Fruit fly (Drosophila melanogaster) whole organism, embryonic: ENCODE measurements around the gene CG1738.
A peak's percentile ranks its signal among the peaks of the same experiment; 100 is the strongest.

Experiments used
- Aef1 ChIP-seq: fragments of 200-800 bp; sonication (Bioruptor generic); IDR thresholded peaks from 3 replicates; pipeline ENCODE4 v1.3.6; 2022; ENCODE audit warnings: missing biosample characterization, missing genetic modification characterization
- CG10267 ChIP-seq: fragments of 200-800 bp; sonication (Bioruptor generic); optimal IDR thresholded peaks from 2 replicates; lab custom pipeline; 2018; ENCODE audit warnings: missing biosample characterization, mild to moderate bottlenecking, missing genetic modification characterization, moderate library complexity
- CG11456 ChIP-seq: fragments of 200-800 bp; sonication (Bioruptor generic); IDR thresholded peaks from 3 replicates; pipeline ENCODE4 v1.3.6; 2022; ENCODE audit warnings: missing biosample characterization, missing genetic modification characterization
- CG12219 ChIP-seq: fragments of 200-800 bp; sonication (Bioruptor generic); optimal IDR thresholded peaks from 3 replicates; lab custom pipeline; 2018; ENCODE audit warnings: missing biosample characterization, mild to moderate bottlenecking, missing genetic modification characterization
- CG13894 ChIP-seq: fragments of 200-800 bp; sonication (Bioruptor generic); optimal IDR thresholded peaks from 3 replicates; lab custom pipeline; 2018; ENCODE audit warnings: missing biosample characterization, mild to moderate bottlenecking, missing genetic modification characterization, moderate library complexity
- CG14965 ChIP-seq: fragments of 200-800 bp; sonication (Bioruptor generic); optimal IDR thresholded peaks from 2 replicates; lab custom pipeline; 2016; ENCODE audit warnings: missing biosample characterization, missing genetic modification characterization, borderline replicate concordance
- CG1603 ChIP-seq: fragments of 200-800 bp; sonication (Bioruptor generic); optimal IDR thresholded peaks from 2 replicates; lab custom pipeline; 2019; ENCODE audit warnings: missing biosample characterization, mild to moderate bottlenecking, missing genetic modification characterization, moderate library complexity
- CG2116 ChIP-seq: fragments of 200-800 bp; sonication (Bioruptor generic); optimal IDR thresholded peaks from 3 replicates; lab custom pipeline; 2018; ENCODE audit warnings: missing biosample characterization, mild to moderate bottlenecking, missing genetic modification characterization
- CG2129 ChIP-seq: fragments of 200-800 bp; sonication (Bioruptor generic); IDR thresholded peaks from 2 replicates; pipeline ENCODE4 v1.3.6; 2022; ENCODE audit warnings: missing biosample characterization, missing genetic modification characterization; ENCODE audit not compliant: partially characterized antibody
- CG2889 ChIP-seq: fragments of 200-800 bp; sonication (Bioruptor generic); IDR thresholded peaks from 3 replicates; pipeline ENCODE4 v1.3.6; 2022; ENCODE audit warnings: missing biosample characterization, missing genetic modification characterization
- CG32532 ChIP-seq: fragments of 200-800 bp; sonication (Bioruptor generic); IDR thresholded peaks from 2 replicates; pipeline ENCODE4 v1.3.6; 2022; ENCODE audit warnings: missing biosample characterization, missing genetic modification characterization
- CG4282 ChIP-seq: fragments of 200-800 bp; sonication (Bioruptor generic); optimal IDR thresholded peaks from 2 replicates; lab custom pipeline; 2016; ENCODE audit warnings: missing biosample characterization, missing genetic modification characterization
- CG5245 ChIP-seq: fragments of 200-800 bp; sonication (Bioruptor generic); optimal IDR thresholded peaks from 3 replicates; lab custom pipeline; 2016; ENCODE audit warnings: missing biosample characterization, missing genetic modification characterization
- CG6854 ChIP-seq: fragments of 200-800 bp; sonication (Bioruptor generic); optimal IDR thresholded peaks from 3 replicates; lab custom pipeline; 2017; ENCODE audit warnings: missing biosample characterization, mild to moderate bottlenecking, missing genetic modification characterization
- CG7271 ChIP-seq: fragments of 200-800 bp; sonication (Bioruptor generic); optimal IDR thresholded peaks from 2 replicates; lab custom pipeline; 2018; ENCODE audit warnings: missing biosample characterization, mild to moderate bottlenecking, missing genetic modification characterization, moderate library complexity
- CG7357 ChIP-seq: fragments of 200-800 bp; sonication (Bioruptor generic); IDR thresholded peaks from 3 replicates; pipeline ENCODE4 v1.3.6; 2022; ENCODE audit warnings: missing biosample characterization, missing genetic modification characterization
- CG8359 ChIP-seq: fragments of 200-800 bp; sonication (Bioruptor generic); optimal IDR thresholded peaks from 2 replicates; lab custom pipeline; 2017; ENCODE audit warnings: missing biosample characterization, mild to moderate bottlenecking, missing genetic modification characterization, borderline replicate concordance
- CG8944 ChIP-seq: fragments of 200-800 bp; sonication (Bioruptor generic); optimal IDR thresholded peaks from 3 replicates; lab custom pipeline; 2016; ENCODE audit warnings: missing biosample characterization, missing genetic modification characterization
- CTCF ChIP-seq: fragments of 200-800 bp; sonication (Bioruptor generic); optimal IDR thresholded peaks from 2 replicates; lab custom pipeline; 2017; ENCODE audit warnings: missing biosample characterization, mild to moderate bottlenecking, missing genetic modification characterization, moderate library complexity
- CoRest ChIP-seq: fragments of 200-800 bp; sonication (Bioruptor generic); optimal IDR thresholded peaks from 3 replicates; lab custom pipeline; 2018; ENCODE audit warnings: missing biosample characterization, mild to moderate bottlenecking, missing genetic modification characterization, moderate library complexity
- CrebB ChIP-seq: fragments of 200-800 bp; sonication (Bioruptor generic); optimal IDR thresholded peaks from 3 replicates; lab custom pipeline; 2018; ENCODE audit warnings: missing biosample characterization, mild to moderate bottlenecking, missing genetic modification characterization
- D19A ChIP-seq: fragments of 200-800 bp; optimal IDR thresholded peaks from 3 replicates; lab custom pipeline; 2019; ENCODE audit warnings: missing biosample characterization, mild to moderate bottlenecking, missing genetic modification characterization, moderate library complexity
- D19B ChIP-seq: fragments of 200-800 bp; sonication (Bioruptor generic); optimal IDR thresholded peaks from 2 replicates; lab custom pipeline; 2017; ENCODE audit warnings: missing biosample characterization, mild to moderate bottlenecking, missing genetic modification characterization
- Dp ChIP-seq: fragments of 200-800 bp; sonication (Bioruptor generic); optimal IDR thresholded peaks from 2 replicates; lab custom pipeline; 2018; ENCODE audit warnings: missing biosample characterization, mild to moderate bottlenecking, missing genetic modification characterization, moderate library complexity
- Gug ChIP-seq: fragments of 200-800 bp; sonication (Bioruptor generic); IDR thresholded peaks from 4 replicates; pipeline ENCODE4 v1.3.6; 2022; ENCODE audit warnings: missing biosample characterization, missing genetic modification characterization
- H2.0 ChIP-seq: fragments of 200-800 bp; sonication (Bioruptor generic); IDR thresholded peaks from 2 replicates; pipeline ENCODE4 v1.3.6; 2022; ENCODE audit warnings: missing biosample characterization, missing genetic modification characterization
- HLH4C ChIP-seq: fragments of 200-800 bp; sonication (Bioruptor generic); IDR thresholded peaks from 3 replicates; pipeline ENCODE4 v1.3.6; 2022; ENCODE audit warnings: missing biosample characterization, missing genetic modification characterization; ENCODE audit not compliant: partially characterized antibody
- Hey ChIP-seq: fragments of 200-800 bp; sonication (Bioruptor generic); optimal IDR thresholded peaks from 3 replicates; lab custom pipeline; 2018; ENCODE audit warnings: missing biosample characterization, mild to moderate bottlenecking, missing genetic modification characterization
- Hr3 ChIP-seq: fragments of 200-800 bp; sonication (Bioruptor generic); optimal IDR thresholded peaks from 3 replicates; lab custom pipeline; 2016; ENCODE audit warnings: missing biosample characterization, missing genetic modification characterization
- Lpt ChIP-seq: fragments of >200 bp; optimal IDR thresholded peaks from 2 replicates; lab custom pipeline; 2018; ENCODE audit warnings: missing biosample characterization, missing genetic modification characterization
- Mes4 ChIP-seq: fragments of 200-800 bp; sonication (Bioruptor generic); optimal IDR thresholded peaks from 2 replicates; lab custom pipeline; 2016; ENCODE audit warnings: missing biosample characterization, missing genetic modification characterization
- Rx ChIP-seq: fragments of 200-800 bp; sonication (Bioruptor generic); IDR thresholded peaks from 2 replicates; pipeline ENCODE4 v1.3.6; 2022; ENCODE audit warnings: missing biosample characterization, missing genetic modification characterization
- Xbp1 ChIP-seq: fragments of 200-800 bp; sonication (Bioruptor generic); optimal IDR thresholded peaks from 3 replicates; lab custom pipeline; 2016; ENCODE audit warnings: missing biosample characterization, mild to moderate bottlenecking, missing genetic modification characterization
- bigmax ChIP-seq: fragments of 200-800 bp; sonication (Bioruptor generic); optimal IDR thresholded peaks from 2 replicates; lab custom pipeline; 2018; ENCODE audit warnings: missing biosample characterization, mild to moderate bottlenecking, missing genetic modification characterization
- cas ChIP-seq: fragments of 200-800 bp; sonication (Bioruptor generic); IDR thresholded peaks from 2 replicates; pipeline ENCODE4 v1.3.6; 2022; ENCODE audit warnings: missing biosample characterization, missing genetic modification characterization
- chinmo ChIP-seq: fragments of 200-800 bp; sonication (Bioruptor generic); IDR thresholded peaks from 4 replicates; pipeline ENCODE4 v1.3.6; 2022; ENCODE audit warnings: missing biosample characterization, missing genetic modification characterization; ENCODE audit not compliant: partially characterized antibody
- disco-r ChIP-seq: fragments of 200-800 bp; sonication (Bioruptor generic); optimal IDR thresholded peaks from 2 replicates; lab custom pipeline; 2016; ENCODE audit warnings: missing biosample characterization, missing genetic modification characterization
- dm ChIP-seq: fragments of 200-800 bp; sonication (Bioruptor generic); optimal IDR thresholded peaks from 3 replicates; lab custom pipeline; 2016; ENCODE audit warnings: missing biosample characterization, missing genetic modification characterization
- fd3F ChIP-seq: fragments of 200-800 bp; sonication (Bioruptor generic); optimal IDR thresholded peaks from 2 replicates; lab custom pipeline; 2018; ENCODE audit warnings: missing biosample characterization, mild to moderate bottlenecking, missing genetic modification characterization, moderate library complexity
- gem ChIP-seq: fragments of 200-800 bp; sonication (Bioruptor generic); optimal IDR thresholded peaks from 2 replicates; lab custom pipeline; 2019; ENCODE audit warnings: missing biosample characterization, mild to moderate bottlenecking, missing genetic modification characterization, moderate library complexity
- gro ChIP-seq: fragments of 200-800 bp; sonication (Bioruptor generic); optimal IDR thresholded peaks from 2 replicates; lab custom pipeline; 2016; ENCODE audit warnings: missing biosample characterization, missing genetic modification characterization
- gsb-n ChIP-seq: fragments of 200-800 bp; sonication (Bioruptor generic); optimal IDR thresholded peaks from 3 replicates; lab custom pipeline; 2018; ENCODE audit warnings: missing biosample characterization, mild to moderate bottlenecking, missing genetic modification characterization
- jigr1 ChIP-seq: fragments of 200-800 bp; sonication (Bioruptor generic); IDR thresholded peaks from 3 replicates; pipeline ENCODE4 v1.3.6; 2022; ENCODE audit warnings: missing biosample characterization, missing genetic modification characterization
- jumu ChIP-seq: fragments of 200-800 bp; sonication (Bioruptor generic); optimal IDR thresholded peaks from 3 replicates; lab custom pipeline; 2016; ENCODE audit warnings: missing biosample characterization, missing genetic modification characterization
- lmd ChIP-seq: fragments of 200-800 bp; sonication (Bioruptor generic); IDR thresholded peaks from 2 replicates; pipeline ENCODE4 v1.3.6; 2022; ENCODE audit warnings: missing biosample characterization, missing genetic modification characterization
- otp ChIP-seq: fragments of 200-800 bp; sonication (Bioruptor generic); IDR thresholded peaks from 3 replicates; pipeline ENCODE4, ENCODE4 v1.3.6; 2022; ENCODE audit warnings: missing biosample characterization, missing genetic modification characterization
- pb ChIP-seq: fragments of 200-800 bp; sonication (Bioruptor generic); optimal IDR thresholded peaks from 3 replicates; lab custom pipeline; 2016; ENCODE audit warnings: missing biosample characterization, missing genetic modification characterization
- phol ChIP-seq: fragments of 200-800 bp; sonication (Bioruptor generic); optimal IDR thresholded peaks from 3 replicates; lab custom pipeline; 2018; ENCODE audit warnings: missing biosample characterization, mild to moderate bottlenecking, missing genetic modification characterization, moderate library complexity
- sens ChIP-seq: fragments of 200-800 bp; sonication (Bioruptor generic); peaks from one replicate; lab custom pipeline; 2016; ENCODE audit warnings: missing biosample characterization, missing genetic modification characterization
- shn ChIP-seq: fragments of 200-800 bp; sonication (Bioruptor generic); optimal IDR thresholded peaks from 3 replicates; lab custom pipeline; 2016; ENCODE audit warnings: missing biosample characterization, missing genetic modification characterization
- tap ChIP-seq: fragments of 200-800 bp; optimal IDR thresholded peaks from 3 replicates; lab custom pipeline; 2019; ENCODE audit warnings: missing biosample characterization, mild to moderate bottlenecking, missing genetic modification characterization, moderate library complexity
- yki ChIP-seq: fragments of >200 bp; optimal IDR thresholded peaks from 3 replicates; lab custom pipeline; 2018
- zfh1 ChIP-seq: fragments of 200-800 bp; sonication (Bioruptor generic); IDR thresholded peaks from 3 replicates; pipeline ENCODE4 v1.3.6; 2022; ENCODE audit warnings: missing biosample characterization, missing genetic modification characterization

CG1738 gene

dm6 chrX:11351351-11351750 is 2.5 kb downstream of the CG1738 start (continued):
- peak; percentile 89 for TF ChIP-seq Hr3 (GFP tag; lab: Kevin White, UChicago)
- TF ChIP-seq gsb-n (tag; lab: Kevin White, UChicago): peak; percentile 81
- peak; percentile 88 for TF ChIP-seq disco-r (GFP tag; lab: Kevin White, UChicago)
- peak; percentile 94 for TF ChIP-seq jumu (GFP tag; lab: Kevin White, UChicago)
- TF ChIP-seq CG13894 (tag; lab: Kevin White, UChicago): peak; percentile 82
- peak; percentile 96 for TF ChIP-seq lmd (GFP tag; lab: Robert Waterston, UW)
- TF ChIP-seq CG6854 (GFP tag; lab: Kevin White, UChicago): peak; percentile 82
- peak; percentile 92 for TF ChIP-seq CrebB
- TF ChIP-seq HLH4C (GFP tag; lab: Robert Waterston, UW): no peak
- TF ChIP-seq D19B (GFP tag; lab: Kevin White, UChicago): peak; percentile 76
- peak; percentile 93 for TF ChIP-seq CoRest (tag; lab: Kevin White, UChicago)
- peak; percentile 95 for TF ChIP-seq Aef1 (GFP tag; lab: Robert Waterston, UW)
- TF ChIP-seq CG2889 (GFP tag; lab: Robert Waterston, UW): peak; percentile 86
- peak; percentile 95 for TF ChIP-seq otp
- TF ChIP-seq CG7271 (tag; lab: Kevin White, UChicago): peak; percentile 54
- TF ChIP-seq CG7357 (GFP tag; lab: Robert Waterston, UW): peak; percentile 87
- TF ChIP-seq CG2129: no peak
- peak; percentile 95 for TF ChIP-seq H2.0 (GFP tag; lab: Robert Waterston, UW)
- peak; percentile 90 for TF ChIP-seq pb (GFP tag; lab: Kevin White, UChicago)
- peak; percentile 83 for TF ChIP-seq cas (GFP tag; lab: Robert Waterston, UW)
- TF ChIP-seq Mes4: peak; percentile 88
- TF ChIP-seq CG1603 (tag; lab: Kevin White, UChicago): peak; percentile 97
- peak; percentile 97 for TF ChIP-seq Gug (GFP tag; lab: Robert Waterston, UW)
- TF ChIP-seq CTCF (GFP tag; lab: Kevin White, UChicago): peak; percentile 62
- no peak for TF ChIP-seq yki (lab: Kevin White, UChicago)
- peak; percentile 96 for TF ChIP-seq CG32532
- TF ChIP-seq bigmax (GFP tag; lab: Kevin White, UChicago): peak; percentile 41
- no peak for TF ChIP-seq Lpt
- peak; percentile 92 for TF ChIP-seq CG8944 (GFP tag; lab: Kevin White, UChicago)
- TF ChIP-seq D19A (tag; lab: Kevin White, UChicago): peak; percentile 80
- peak; percentile 86 for TF ChIP-seq fd3F (GFP tag; lab: Kevin White, UChicago)
- no peak for TF ChIP-seq chinmo (GFP tag; lab: Robert Waterston, UW)
- TF ChIP-seq Xbp1 (GFP tag; lab: Kevin White, UChicago): peak; percentile 95
- peak; percentile 95 for TF ChIP-seq CG12219 (GFP tag; lab: Kevin White, UChicago)
- TF ChIP-seq Rx: peak; percentile 94
- peak; percentile 97 for TF ChIP-seq sens
- TF ChIP-seq CG11456 (GFP tag; lab: Robert Waterston, UW): peak; percentile 97
- peak; percentile 58 for TF ChIP-seq CG4282
- TF ChIP-seq zfh1 (GFP tag; lab: Robert Waterston, UW): peak; percentile 96
- peak; percentile 86 for TF ChIP-seq gro (GFP tag; lab: Kevin White, UChicago)
- TF ChIP-seq dm (GFP tag; lab: Kevin White, UChicago): peak; percentile 84
- TF ChIP-seq CG8359 (GFP tag; lab: Kevin White, UChicago): peak; percentile 72
- peak; percentile 93 for TF ChIP-seq gem (tag; lab: Kevin White, UChicago)
- TF ChIP-seq jigr1: peak; percentile 90
- peak; percentile 89 for TF ChIP-seq phol
- peak; percentile 90 for TF ChIP-seq tap (tag; lab: Kevin White, UChicago)
- TF ChIP-seq CG2116: no peak
- TF ChIP-seq CG14965: peak; percentile 53
- TF ChIP-seq CG5245: peak; percentile 91
- peak; percentile 90 for TF ChIP-seq shn (GFP tag; lab: Kevin White, UChicago)
- TF ChIP-seq Dp (GFP tag; lab: Kevin White, UChicago): peak; percentile 17
- peak; percentile 78 for TF ChIP-seq Hey (tag; lab: Kevin White, UChicago)
- peak; percentile 72 for TF ChIP-seq CG10267 (tag; lab: Kevin White, UChicago)
